Worm (Caenorhabditis elegans) whole organism, mixed stage, embryonic: ENCODE measurements around the gene ugt-62.

ENCODE experiments used
- M03D4.4 ChIP-seq: sonication (generic microtip); optimal IDR thresholded peaks from 2 replicates; lab custom pipeline; 2017; ENCODE audit warnings: mild to moderate bottlenecking, missing genetic modification characterization, missing compliant biosample characterization
- bed-3 ChIP-seq: fragments of 200-800 bp; sonication (Bioruptor generic); optimal IDR thresholded peaks from 3 replicates; lab custom pipeline; 2018; ENCODE audit warnings: mild to moderate bottlenecking, missing genetic modification characterization, moderate library complexity, missing compliant biosample characterization
- blmp-1 ChIP-seq: fragments of 150-350 bp; optimal IDR thresholded peaks from 2 replicates; lab custom pipeline; 2014; ENCODE audit warnings: missing biosample characterization, missing genetic modification characterization
- ceh-39 ChIP-seq: fragments of 150-350 bp; optimal IDR thresholded peaks from 2 replicates; lab custom pipeline; 2014; ENCODE audit warnings: missing biosample characterization, missing genetic modification characterization
- ceh-43 ChIP-seq: fragments of 200-800 bp; sonication (Bioruptor generic); optimal IDR thresholded peaks from 2 replicates; lab custom pipeline; 2018; ENCODE audit warnings: mild to moderate bottlenecking, missing genetic modification characterization, moderate library complexity, missing compliant biosample characterization
- ceh-83 ChIP-seq: fragments of 200-800 bp; sonication (Bioruptor generic); optimal IDR thresholded peaks from 2 replicates; lab custom pipeline; 2018; ENCODE audit warnings: mild to moderate bottlenecking, missing genetic modification characterization, missing compliant biosample characterization
- ces-1 ChIP-seq: fragments of 150-350 bp; optimal IDR thresholded peaks from 2 replicates; lab custom pipeline; 2014; ENCODE audit warnings: missing biosample characterization, missing genetic modification reagents, missing genetic modification characterization
- cnd-1 ChIP-seq: fragments of 200-800 bp; sonication (Bioruptor generic); optimal IDR thresholded peaks from 2 replicates; lab custom pipeline; 2018; ENCODE audit warnings: mild to moderate bottlenecking, missing genetic modification characterization, missing compliant biosample characterization
- drap-1 ChIP-seq: fragments of 200-800 bp; sonication (Bioruptor generic); optimal IDR thresholded peaks from 3 replicates; lab custom pipeline; 2018; ENCODE audit warnings: mild to moderate bottlenecking, missing genetic modification characterization, missing compliant biosample characterization
- elt-1 ChIP-seq: sonication (generic microtip); optimal IDR thresholded peaks from 2 replicates; lab custom pipeline; 2017; ENCODE audit warnings: missing genetic modification characterization, mild to moderate bottlenecking, missing compliant biosample characterization, antibody characterized with exemption, moderate library complexity, borderline replicate concordance; ENCODE audit not compliant: insufficient read depth
- elt-3 ChIP-seq: fragments of 150-350 bp; optimal IDR thresholded peaks from 2 replicates; lab custom pipeline; 2014; ENCODE audit warnings: missing biosample characterization, missing genetic modification characterization
- ham-2 ChIP-seq: fragments of 200-800 bp; sonication (Bioruptor generic); optimal IDR thresholded peaks from 2 replicates; lab custom pipeline; 2018; ENCODE audit warnings: mild to moderate bottlenecking, missing genetic modification characterization, missing compliant biosample characterization
- hlh-1 ChIP-seq: fragments of 150-350 bp; optimal IDR thresholded peaks from 2 replicates; lab custom pipeline; 2014; ENCODE audit warnings: missing biosample characterization, missing genetic modification reagents, missing genetic modification characterization
- lin-13 ChIP-seq: fragments of 150-350 bp; optimal IDR thresholded peaks from 2 replicates; lab custom pipeline; 2014; ENCODE audit warnings: missing biosample characterization, missing genetic modification characterization
- lin-32 ChIP-seq: fragments of 200-800 bp; sonication (Bioruptor generic); optimal IDR thresholded peaks from 2 replicates; lab custom pipeline; 2018; ENCODE audit warnings: mild to moderate bottlenecking, missing genetic modification characterization, missing compliant biosample characterization
- lsy-2 ChIP-seq: fragments of 150-350 bp; optimal IDR thresholded peaks from 2 replicates; lab custom pipeline; 2014; ENCODE audit warnings: missing biosample characterization, missing genetic modification characterization
- mab-5 ChIP-seq: fragments of 150-350 bp; optimal IDR thresholded peaks from 2 replicates; lab custom pipeline; 2014; ENCODE audit warnings: missing biosample characterization, missing genetic modification characterization
- mep-1 ChIP-seq: fragments of 150-350 bp; optimal IDR thresholded peaks from 2 replicates; lab custom pipeline; 2017; ENCODE audit warnings: missing biosample characterization, missing genetic modification reagents, missing genetic modification characterization, inconsistent platforms
- mls-2 ChIP-seq: sonication (generic microtip); optimal IDR thresholded peaks from 2 replicates; lab custom pipeline; 2016; ENCODE audit warnings: mild to moderate bottlenecking, missing genetic modification characterization, moderate library complexity, missing compliant biosample characterization
- nhr-12 ChIP-seq: fragments of 150-350 bp; optimal IDR thresholded peaks from 2 replicates; lab custom pipeline; 2014; ENCODE audit warnings: missing biosample characterization, missing genetic modification characterization
- nhr-2 ChIP-seq: fragments of 150-350 bp; optimal IDR thresholded peaks from 2 replicates; lab custom pipeline; 2014; ENCODE audit warnings: missing biosample characterization, missing genetic modification characterization
- nhr-28 ChIP-seq: fragments of 150-350 bp; optimal IDR thresholded peaks from 2 replicates; lab custom pipeline; 2014; ENCODE audit warnings: missing biosample characterization, missing genetic modification characterization
- pha-4 ChIP-seq: fragments of 150-350 bp; optimal IDR thresholded peaks from 2 replicates; lab custom pipeline; 2018; ENCODE audit warnings: missing biosample characterization, missing genetic modification reagents, missing genetic modification characterization
- sem-2 ChIP-seq: fragments of 200-800 bp; sonication (Bioruptor generic); optimal IDR thresholded peaks from 2 replicates; lab custom pipeline; 2018; ENCODE audit warnings: mild to moderate bottlenecking, missing genetic modification characterization, missing compliant biosample characterization
- snpc-4 ChIP-seq: fragments of 150-350 bp; optimal IDR thresholded peaks from 2 replicates; lab custom pipeline; 2014; ENCODE audit warnings: missing biosample characterization, missing genetic modification characterization
- sptf-1 ChIP-seq: sonication (generic microtip); optimal IDR thresholded peaks from 2 replicates; lab custom pipeline; 2017; ENCODE audit warnings: mild to moderate bottlenecking, missing genetic modification characterization, moderate library complexity, missing compliant biosample characterization
- tbx-8 ChIP-seq: fragments of 200-800 bp; sonication (Bioruptor generic); optimal IDR thresholded peaks from 2 replicates; lab custom pipeline; 2018; ENCODE audit warnings: mild to moderate bottlenecking, missing genetic modification characterization, moderate library complexity, missing compliant biosample characterization
- unc-39 ChIP-seq: fragments of 150-350 bp; optimal IDR thresholded peaks from 2 replicates; lab custom pipeline; 2014; ENCODE audit warnings: missing biosample characterization, missing genetic modification characterization
- unc-62 ChIP-seq: fragments of 150-350 bp; optimal IDR thresholded peaks from 2 replicates; lab custom pipeline; 2014; ENCODE audit warnings: missing biosample characterization, missing genetic modification reagents, missing genetic modification characterization
- ztf-11 ChIP-seq: fragments of 150-350 bp; optimal IDR thresholded peaks from 2 replicates; lab custom pipeline; 2014; ENCODE audit warnings: missing biosample characterization, missing genetic modification characterization

The ugt-62 gene

ce11 chrIII:4540604-4541003, at the start of gene ugt-62:
Gene ugt-62 (minus strand): TSS chrIII:4540623.
- TF ChIP-seq unc-62 (GFP tag; lab: Kevin White, UChicago), result no peak
- TF ChIP-seq ceh-39, result no peak
- no peak for TF ChIP-seq snpc-4 (tag; lab: Kevin White, UChicago)
- TF ChIP-seq M03D4.4 (tag; lab: Kevin White, UChicago), result no peak
- no peak for TF ChIP-seq bed-3 (GFP tag; lab: Kevin White, UChicago)
- TF ChIP-seq ceh-83 (GFP tag; lab: Kevin White, UChicago), result no peak
- TF ChIP-seq mep-1 (tag; lab: Kevin White, UChicago), result no peak
- TF ChIP-seq hlh-1 (tag; lab: Kevin White, UChicago), result no peak
- no peak for TF ChIP-seq unc-39 (tag; lab: Kevin White, UChicago)
- no peak for TF ChIP-seq drap-1 (GFP tag; lab: Kevin White, UChicago)
- TF ChIP-seq, all 35 proteins: peak for 0

- TF ChIP-seq unc-39 (tag; lab: Kevin White, UChicago) (no peak), blmp-1 (tag; lab: Kevin White, UChicago) (no peak), tbx-8 (GFP tag; lab: Kevin White, UChicago) (no peak), ces-1 (GFP tag; lab: Kevin White, UChicago) (peak; percentile 91), bed-3 (GFP tag; lab: Kevin White, UChicago) (no peak), drap-1 (GFP tag; lab: Kevin White, UChicago) (no peak), mep-1 (tag; lab: Kevin White, UChicago) (no peak), ceh-39 (no peak), ham-2 (peak; percentile 28), ceh-83 (GFP tag; lab: Kevin White, UChicago) (no peak), lsy-2 (tag; lab: Kevin White, UChicago) (peak; percentile 92), nhr-12 (tag; lab: Kevin White, UChicago) (no peak), lin-13 (peak; percentile 19), nhr-2 (tag; lab: Kevin White, UChicago) (no peak), ceh-43 (GFP tag; lab: Kevin White, UChicago) (peak; percentile 40), sptf-1 (tag; lab: Kevin White, UChicago) (no peak), mls-2 (tag; lab: Kevin White, UChicago) (no peak), cnd-1 (tag; lab: Kevin White, UChicago) (no peak), pha-4 (tag; lab: Kevin White, UChicago) (peak; percentile 48), ztf-11 (tag; lab: Kevin White, UChicago) (no peak), mab-5 (tag; lab: Kevin White, UChicago) (no peak), elt-3 (no peak)
These were observed 46.8 kb upstream of the ugt-62 start, which contains the start of the genes F35G12.7 and smc-4 for ce11 chrIII:4587177-4587576. Gene F35G12.7 (minus strand): TSS chrIII:4587330. Gene smc-4 (plus strand): TSS chrIII:4587501.

ce11 chrIII:4584068-4584566, 43.7 kb upstream of the ugt-62 start, which contains the start of gene F35G12.5:
Gene F35G12.5 (plus strand): TSS chrIII:4584118.
- TF ChIP-seq snpc-4 (tag; lab: Kevin White, UChicago), result no peak
- no peak for TF ChIP-seq ces-1 (GFP tag; lab: Kevin White, UChicago)
- no peak for TF ChIP-seq mab-5 (tag; lab: Kevin White, UChicago)
- no peak for TF ChIP-seq ceh-39
- TF ChIP-seq ceh-43 (GFP tag; lab: Kevin White, UChicago), result no peak
- no peak for TF ChIP-seq sem-2 (GFP tag; lab: Kevin White, UChicago)
- TF ChIP-seq ceh-83 (GFP tag; lab: Kevin White, UChicago), result no peak
- no peak for TF ChIP-seq pha-4 (tag; lab: Kevin White, UChicago)
- TF ChIP-seq M03D4.4 (tag; lab: Kevin White, UChicago), result no peak
- no peak for TF ChIP-seq lin-32 (GFP tag; lab: Kevin White, UChicago)
- no peak for TF ChIP-seq nhr-28 (tag; lab: Kevin White, UChicago)
- no peak for TF ChIP-seq elt-1 (tag; lab: Kevin White, UChicago)
- TF ChIP-seq lin-13, result no peak

- TF ChIP-seq bed-3 (GFP tag; lab: Kevin White, UChicago), result no peak
- no peak for TF ChIP-seq nhr-12 (tag; lab: Kevin White, UChicago)
- no peak for TF ChIP-seq elt-1 (tag; lab: Kevin White, UChicago)
- TF ChIP-seq hlh-1 (tag; lab: Kevin White, UChicago), result no peak
- TF ChIP-seq unc-39 (tag; lab: Kevin White, UChicago), result no peak
- TF ChIP-seq mep-1 (tag; lab: Kevin White, UChicago), result no peak
- TF ChIP-seq nhr-2 (tag; lab: Kevin White, UChicago), result no peak
- no peak for TF ChIP-seq mab-5 (tag; lab: Kevin White, UChicago)
- TF ChIP-seq nhr-28 (tag; lab: Kevin White, UChicago), result no peak
- no peak for TF ChIP-seq tbx-8 (GFP tag; lab: Kevin White, UChicago)
- TF ChIP-seq ham-2, result no peak
- TF ChIP-seq unc-62 (GFP tag; lab: Kevin White, UChicago), result no peak
- TF ChIP-seq, all 35 proteins: peak for 0
These were observed 41.1 kb upstream of the ugt-62 start, which contains the start of gene F35G12.12 for ce11 chrIII:4581495-4581894. Gene F35G12.12 (plus strand): TSS chrIII:4581795.
